Worm (Caenorhabditis elegans) whole organism, L3 larva: Measurements from ENCODE around the gene T28H10.2.

Experiments
- ama-1 ChIP-seq: fragments of 150-350 bp; optimal IDR thresholded peaks from 2 replicates; lab custom pipeline; 2018
- ceh-82 ChIP-seq: fragments of 150-350 bp; optimal IDR thresholded peaks from 2 replicates; lab custom pipeline; 2014; ENCODE audit warnings: missing biosample characterization, missing genetic modification characterization
- ceh-9 ChIP-seq: sonication (generic microtip); optimal IDR thresholded peaks from 2 replicates; lab custom pipeline; 2018; ENCODE audit warnings: missing biosample characterization, missing genetic modification characterization
- elt-2 ChIP-seq: sonication (generic microtip); optimal IDR thresholded peaks from 2 replicates; lab custom pipeline; 2016; ENCODE audit warnings: missing genetic modification reagents, mild to moderate bottlenecking, missing genetic modification characterization, missing compliant biosample characterization
- elt-3 ChIP-seq, 3 experiments: fragments of 150-350 bp in 1 of 3; sonication (generic microtip) in 2 of 3; optimal IDR thresholded peaks; 2 replicates in 2 of 3; 4 replicates in 1 of 3; lab custom pipeline; 2014 to 2017; ENCODE audit warnings: missing biosample characterization in 3 of 3, missing genetic modification characterization in 3 of 3
- fkh-10 ChIP-seq: sonication (generic microtip); optimal IDR thresholded peaks from 2 replicates; lab custom pipeline; 2017; ENCODE audit warnings: missing biosample characterization, missing genetic modification reagents, missing genetic modification characterization
- lin-39 ChIP-seq: fragments of 150-350 bp; optimal IDR thresholded peaks from 2 replicates; lab custom pipeline; 2018; ENCODE audit warnings: missing biosample characterization, missing genetic modification reagents, missing genetic modification characterization
- mdl-1 ChIP-seq: fragments of 150-350 bp; optimal IDR thresholded peaks from 2 replicates; lab custom pipeline; 2014; ENCODE audit warnings: missing biosample characterization, missing genetic modification characterization
- nhr-11 ChIP-seq: fragments of 150-350 bp; optimal IDR thresholded peaks from 2 replicates; lab custom pipeline; 2014; ENCODE audit warnings: missing biosample characterization, missing genetic modification characterization
- nhr-237 ChIP-seq: fragments of 150-350 bp; optimal IDR thresholded peaks from 2 replicates; lab custom pipeline; 2014; ENCODE audit warnings: missing biosample characterization, missing genetic modification characterization
- nhr-25 ChIP-seq: sonication (generic microtip); optimal IDR thresholded peaks from 2 replicates; lab custom pipeline; 2017; ENCODE audit warnings: missing biosample characterization, missing genetic modification characterization
- nhr-43 ChIP-seq: sonication (generic microtip); optimal IDR thresholded peaks from 2 replicates; lab custom pipeline; 2016; ENCODE audit warnings: mild to moderate bottlenecking, missing genetic modification characterization, missing compliant biosample characterization; ENCODE audit not compliant: poor library complexity, severe bottlenecking
- nhr-77 ChIP-seq: fragments of 150-350 bp; optimal IDR thresholded peaks from 2 replicates; lab custom pipeline; 2014; ENCODE audit warnings: missing biosample characterization, missing genetic modification characterization
- pqm-1 ChIP-seq: fragments of 150-350 bp; optimal IDR thresholded peaks from 2 replicates; lab custom pipeline; 2017; ENCODE audit warnings: missing biosample characterization, missing genetic modification characterization, inconsistent platforms

DNA sequence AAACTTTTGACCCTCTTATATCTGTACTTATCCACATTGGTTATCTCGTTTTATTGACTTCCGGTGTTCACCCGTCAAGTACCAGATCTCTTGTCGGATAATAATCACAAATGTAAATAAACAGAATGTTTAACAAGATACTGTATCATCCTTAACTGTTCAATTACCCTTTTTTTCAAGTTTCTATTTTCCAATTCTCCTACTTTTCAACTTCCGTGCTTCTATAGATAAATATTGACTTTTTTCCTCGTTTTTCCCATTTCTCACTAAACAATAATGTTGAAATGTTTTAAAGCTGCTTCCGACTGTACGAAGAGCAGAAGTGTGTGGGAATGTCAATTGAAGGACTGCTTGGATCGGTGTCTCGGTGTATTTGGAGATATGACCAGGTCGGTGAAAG lies 25.8 kb downstream of the T28H10.2 start, which contains the start of gene inx-11:
- TF ChIP-seq ceh-82 (tag; lab: Kevin White, UChicago) = no peak
- TF ChIP-seq elt-3 (tag; optimal IDR thresholded peaks at IDR 0.05; lab: Kevin White, UChicago) = no peak
- TF ChIP-seq elt-2 (tag; lab: Kevin White, UChicago) = no peak
- no peak for TF ChIP-seq ama-1 (lab: Kevin White, UChicago)
- no peak for TF ChIP-seq nhr-77 (tag; lab: Kevin White, UChicago)
- TF ChIP-seq pqm-1 (tag; lab: Kevin White, UChicago) = no peak
- TF ChIP-seq nhr-237 (tag; lab: Kevin White, UChicago) = no peak
- no peak for TF ChIP-seq nhr-11 (tag; lab: Kevin White, UChicago)
- TF ChIP-seq lin-39 (tag; lab: Kevin White, UChicago) = no peak
- TF ChIP-seq mdl-1 (tag; lab: Kevin White, UChicago) = no peak
- no peak for TF ChIP-seq ceh-9
- TF ChIP-seq nhr-43 (tag; lab: Kevin White, UChicago) = no peak
- no peak for TF ChIP-seq fkh-10 (GFP tag; lab: Kevin White, UChicago)
- no peak for TF ChIP-seq nhr-25 (tag; lab: Kevin White, UChicago)
